Fruit fly (Drosophila melanogaster): ENCODE measurements around the gene Atu.
A peak's percentile ranks its signal among the peaks of the same experiment; 100 is the strongest.

The Atu gene

dm6 chr3R:5621714-5622405 lies 8.7 kb downstream of the Atu start:
- TF ChIP-seq OdsH (GFP tag; optimal IDR thresholded peaks at IDR 0.05) (no peak), Myc (optimal IDR thresholded peaks at IDR 0.05) (no peak), Rel (GFP tag; optimal IDR thresholded peaks at IDR 0.05) (no peak), Rel (tag; optimal IDR thresholded peaks at IDR 0.05) (peak; percentile 15), h (GFP tag; optimal IDR thresholded peaks at IDR 0.05) (no peak), Abd-B (GFP tag; optimal IDR thresholded peaks at IDR 0.05) (no peak)

DNA sequence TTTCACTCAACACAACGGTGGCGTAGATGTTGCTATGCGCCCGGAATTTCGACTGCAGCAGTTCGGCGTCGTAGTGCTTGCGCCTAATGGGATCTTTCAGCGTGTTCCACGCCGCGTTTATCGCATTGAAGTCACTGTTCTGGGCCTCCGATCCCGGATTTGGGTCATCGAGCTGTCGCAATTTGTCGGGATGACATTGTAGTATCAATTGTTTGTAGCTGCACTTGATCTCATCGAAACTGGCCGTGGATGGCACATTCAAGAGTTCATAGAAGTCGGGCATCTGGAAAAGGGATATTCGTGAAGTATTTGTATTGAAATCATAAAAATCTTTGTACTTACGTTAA lies 9.2 kb downstream of the Atu start:
- TF ChIP-seq Hr78 (GFP tag; optimal IDR thresholded peaks at IDR 0.05) (no peak), Dfd (GFP tag; optimal IDR thresholded peaks at IDR 0.05) (no peak), Dif (GFP tag; optimal IDR thresholded peaks at IDR 0.05; ENCODE audit: partially characterized antibody) (no peak), Mio (GFP tag; optimal IDR thresholded peaks at IDR 0.05) (no peak), CG9705 (GFP tag; optimal IDR thresholded peaks at IDR 0.05) (no peak), pan (optimal IDR thresholded peaks at IDR 0.05) (no peak), HLH106 (tag; optimal IDR thresholded peaks at IDR 0.05) (no peak)

DNA sequence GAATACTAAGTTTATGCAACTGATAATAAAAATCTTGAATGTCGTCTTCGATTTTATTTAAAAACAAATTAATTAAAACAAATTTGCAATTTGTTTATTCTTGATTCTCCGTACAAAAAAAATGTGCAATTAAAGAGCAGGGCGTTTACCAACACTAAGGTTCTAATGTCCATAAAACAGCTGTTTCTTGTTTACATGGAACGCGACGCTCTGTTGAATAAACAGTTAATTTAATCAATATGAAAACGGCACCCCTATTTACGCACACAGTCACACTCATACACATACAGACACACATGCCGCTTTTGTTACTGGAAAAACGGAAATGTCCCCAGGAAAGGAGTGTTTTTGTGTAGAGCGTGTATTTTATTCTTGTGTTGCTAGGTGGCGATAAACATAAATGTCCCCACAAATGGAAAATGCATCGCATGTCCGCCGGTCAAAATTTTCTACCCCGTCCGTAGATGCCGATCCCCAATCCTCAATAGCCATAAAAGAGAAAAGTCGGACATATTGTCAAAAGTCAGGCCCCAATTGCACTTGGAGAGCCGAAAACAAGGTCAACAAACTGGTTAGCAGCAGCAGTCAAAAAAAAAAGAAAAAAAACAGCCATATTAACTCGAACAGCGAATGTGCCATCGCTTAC lies 9.9 kb downstream of the Atu start:
- TF ChIP-seq OdsH (GFP tag; optimal IDR thresholded peaks at IDR 0.05) (peak; percentile 79), woc (GFP tag; optimal IDR thresholded peaks at IDR 0.05) (peak; percentile 36), foxo (GFP tag; optimal IDR thresholded peaks at IDR 0.05) (peak; percentile 21 to 68), Vsx2 (GFP tag; optimal IDR thresholded peaks at IDR 0.05; ENCODE audit: partially characterized antibody) (no peak), Mio (GFP tag; optimal IDR thresholded peaks at IDR 0.05) (peak; percentile 12), sv (GFP tag; optimal IDR thresholded peaks at IDR 0.05) (peak; percentile 14), Hr83 (GFP tag; optimal IDR thresholded peaks at IDR 0.05; ENCODE audit: poor library complexity, severe bottlenecking) (peak; percentile 97), dsf (GFP tag; optimal IDR thresholded peaks at IDR 0.05; ENCODE audit: borderline replicate concordance) (peak; percentile 41), Rel (GFP tag; optimal IDR thresholded peaks at IDR 0.05) (no peak), Rel (tag; optimal IDR thresholded peaks at IDR 0.05) (peak; percentile 25), CG9705 (GFP tag; optimal IDR thresholded peaks at IDR 0.05) (peak; percentile 66), brk (GFP tag; optimal IDR thresholded peaks at IDR 0.05) (peak; percentile 82), Hnf4 (GFP tag; optimal IDR thresholded peaks at IDR 0.05) (peak; percentile 89), sage (GFP tag; optimal IDR thresholded peaks at IDR 0.05) (peak; percentile 42), CG32264 (GFP tag; optimal IDR thresholded peaks at IDR 0.05) (peak; percentile 62), usp (GFP tag; optimal IDR thresholded peaks at IDR 0.05) (no peak), Sp1 (GFP tag; optimal IDR thresholded peaks at IDR 0.05) (peak; percentile 70), h (GFP tag; optimal IDR thresholded peaks at IDR 0.05) (peak; percentile 80), dmrt93B (GFP tag; optimal IDR thresholded peaks at IDR 0.05) (peak; percentile 36), GATAd (GFP tag; optimal IDR thresholded peaks at IDR 0.05) (no peak), lola (GFP tag; optimal IDR thresholded peaks at IDR 0.05) (no peak), Myc (optimal IDR thresholded peaks at IDR 0.05) (no peak), rgr (GFP tag; optimal IDR thresholded peaks at IDR 0.05) (peak; percentile 84), fru (GFP tag; optimal IDR thresholded peaks at IDR 0.05) (peak; percentile 72), Dif (GFP tag; optimal IDR thresholded peaks at IDR 0.05; ENCODE audit: partially characterized antibody) (no peak), HLH106 (tag; optimal IDR thresholded peaks at IDR 0.05) (peak; percentile 28), pan (optimal IDR thresholded peaks at IDR 0.05) (no peak), jim (GFP tag; optimal IDR thresholded peaks at IDR 0.05) (peak; percentile 75), ey (GFP tag; optimal IDR thresholded peaks at IDR 0.05) (peak; percentile 33), Jra (GFP tag; optimal IDR thresholded peaks at IDR 0.05) (peak; percentile 87), br (GFP tag; optimal IDR thresholded peaks at IDR 0.05) (peak; percentile 71)

Measured in whole organism, wandering third instar larva.